Fruit fly (Drosophila melanogaster) whole organism, adult: Measurements from ENCODE around the gene CG18581.

Experiments used
- CG11617 ChIP-seq: fragments of 200-800 bp; sonication (Bioruptor generic); optimal IDR thresholded peaks from 2 replicates; lab custom pipeline; 2017; ENCODE audit warnings: mild to moderate bottlenecking, missing biosample characterization, missing genetic modification reagents, missing genetic modification characterization
- CG12768 ChIP-seq: fragments of 200-800 bp; sonication (Bioruptor generic); optimal IDR thresholded peaks from 2 replicates; lab custom pipeline; 2017; ENCODE audit warnings: missing biosample characterization, missing genetic modification characterization, mild to moderate bottlenecking, moderate library complexity, missing genetic modification reagents
- CG14711 ChIP-seq: fragments of 200-800 bp; sonication (Bioruptor generic); optimal IDR thresholded peaks from 2 replicates; lab custom pipeline; 2018; ENCODE audit warnings: missing biosample characterization, mild to moderate bottlenecking, missing genetic modification characterization, moderate library complexity
- CG1620 ChIP-seq: fragments of 200-800 bp; sonication (Bioruptor generic); optimal IDR thresholded peaks from 2 replicates; lab custom pipeline; 2016; ENCODE audit warnings: missing biosample characterization, missing genetic modification characterization
- CG33017 ChIP-seq: fragments of 200-800 bp; sonication (Bioruptor generic); optimal IDR thresholded peaks from 2 replicates; lab custom pipeline; 2018; ENCODE audit warnings: missing biosample characterization, mild to moderate bottlenecking, missing genetic modification characterization, moderate library complexity
- CG5204 ChIP-seq: fragments of 200-800 bp; sonication (Bioruptor generic); optimal IDR thresholded peaks from 2 replicates; lab custom pipeline; 2016; ENCODE audit warnings: missing biosample characterization, missing genetic modification characterization
- CG7045 ChIP-seq: fragments of 200-800 bp; sonication (Bioruptor generic); optimal IDR thresholded peaks from 2 replicates; lab custom pipeline; 2017; ENCODE audit warnings: missing biosample characterization, mild to moderate bottlenecking, missing genetic modification characterization
- CG7101 ChIP-seq: fragments of 200-800 bp; sonication (Bioruptor generic); optimal IDR thresholded peaks from 2 replicates; lab custom pipeline; 2018; ENCODE audit warnings: missing biosample characterization, mild to moderate bottlenecking, missing genetic modification characterization, moderate library complexity
- Clk ChIP-seq: fragments of 200-800 bp; sonication (Bioruptor generic); optimal IDR thresholded peaks from 2 replicates; lab custom pipeline; 2017; ENCODE audit warnings: missing biosample characterization, missing genetic modification characterization
- Crg-1 ChIP-seq: fragments of 200-800 bp; sonication (Bioruptor generic); optimal IDR thresholded peaks from 2 replicates; lab custom pipeline; 2016; ENCODE audit warnings: missing biosample characterization, missing genetic modification characterization
- Hr96 ChIP-seq: fragments of 200-800 bp; sonication (Bioruptor generic); optimal IDR thresholded peaks from 2 replicates; lab custom pipeline; 2016; ENCODE audit warnings: missing biosample characterization, missing genetic modification characterization
- Mnt ChIP-seq: fragments of 200-800 bp; sonication (Bioruptor generic); optimal IDR thresholded peaks from 2 replicates; lab custom pipeline; 2016; ENCODE audit warnings: missing biosample characterization, mild to moderate bottlenecking, missing genetic modification characterization
- bab1 ChIP-seq: fragments of 200-800 bp; sonication (Bioruptor generic); optimal IDR thresholded peaks from 3 replicates; lab custom pipeline; 2019; ENCODE audit warnings: missing biosample characterization, mild to moderate bottlenecking, missing genetic modification characterization, moderate library complexity
- cic ChIP-seq: fragments of 200-800 bp; sonication (Bioruptor generic); optimal IDR thresholded peaks from 2 replicates; lab custom pipeline; 2017; ENCODE audit warnings: missing biosample characterization, mild to moderate bottlenecking, missing genetic modification characterization, moderate library complexity
- cnc ChIP-seq, 2 experiments: fragments of >200 bp; optimal IDR thresholded peaks; 2 replicates each; lab custom pipeline; 2017
- kay ChIP-seq: fragments of 200-800 bp; sonication (Bioruptor generic); peaks from one replicate; lab custom pipeline; 2016; ENCODE audit warnings: missing biosample characterization, missing genetic modification characterization, borderline replicate concordance
- ovo ChIP-seq: fragments of 200-800 bp; sonication (Bioruptor generic); optimal IDR thresholded peaks from 2 replicates; lab custom pipeline; 2016; ENCODE audit warnings: missing biosample characterization, missing genetic modification characterization
- pad ChIP-seq: fragments of 200-800 bp; sonication (Bioruptor generic); optimal IDR thresholded peaks from 3 replicates; lab custom pipeline; 2017; ENCODE audit warnings: missing biosample characterization, missing genetic modification characterization, mild to moderate bottlenecking, moderate library complexity, missing genetic modification reagents
- tj ChIP-seq: fragments of 200-800 bp; sonication (Bioruptor generic); optimal IDR thresholded peaks from 3 replicates; lab custom pipeline; 2017; ENCODE audit warnings: missing biosample characterization, mild to moderate bottlenecking, missing genetic modification characterization, moderate library complexity
- toe ChIP-seq: fragments of 200-800 bp; sonication (Bioruptor generic); optimal IDR thresholded peaks from 2 replicates; lab custom pipeline; 2016; ENCODE audit warnings: missing biosample characterization, missing genetic modification characterization

Gene CG18581

DNA sequence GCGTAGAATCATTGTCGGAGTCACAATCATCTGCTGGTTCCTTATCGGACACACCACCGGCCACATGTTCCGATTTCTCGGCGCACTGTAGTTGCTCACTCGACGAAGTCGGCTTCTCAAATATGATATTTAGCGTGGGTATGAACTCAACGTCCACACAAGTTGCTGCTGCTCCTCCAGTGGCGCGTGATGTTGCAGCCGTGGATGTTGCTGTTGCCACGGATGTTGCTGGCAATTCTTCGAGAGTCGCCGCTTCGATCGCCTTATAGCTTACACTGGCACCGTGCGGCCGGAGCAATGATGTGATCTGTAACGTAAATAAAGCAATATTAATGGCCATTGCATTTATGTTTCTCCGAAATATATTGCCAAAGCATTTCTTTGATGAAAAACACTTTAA, 34.3 kb upstream of the CG18581 start:
- no peak for TF ChIP-seq toe
- no peak for TF ChIP-seq bab1 (GFP tag; lab: Kevin White, UChicago)
- no peak for TF ChIP-seq CG33017
- no peak for TF ChIP-seq CG14711 (tag; lab: Kevin White, UChicago)
- TF ChIP-seq Mnt (GFP tag; lab: Kevin White, UChicago): no peak
- TF ChIP-seq cnc (optimal IDR thresholded peaks at IDR 0.05; lab: Kevin White, UChicago): no peak
- no peak for TF ChIP-seq CG11617
- TF ChIP-seq Clk (GFP tag; lab: Kevin White, UChicago): no peak

DNA sequence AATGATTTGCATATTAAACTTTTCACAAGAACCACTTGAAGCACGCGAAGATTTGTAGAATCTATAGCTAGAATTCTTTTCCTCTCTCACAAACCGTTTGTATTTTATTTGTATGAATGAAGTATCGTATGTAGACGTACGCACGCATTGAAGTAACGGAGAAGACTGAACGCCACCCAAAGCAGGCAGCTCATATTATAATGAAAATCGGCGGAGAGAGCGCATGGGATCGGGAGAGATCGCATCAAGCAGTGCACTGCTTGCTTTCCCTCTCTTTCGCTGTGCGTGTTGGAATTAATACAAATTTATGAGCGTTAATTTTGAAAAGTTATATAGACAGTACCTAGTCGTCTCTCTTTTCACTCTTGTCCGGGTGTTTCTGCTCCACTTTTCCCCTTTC, 29.3 kb upstream of the CG18581 start:
- TF ChIP-seq CG7101 (tag; lab: Kevin White, UChicago): no peak
- TF ChIP-seq cic (GFP tag; lab: Kevin White, UChicago): peak; percentile 26

DNA sequence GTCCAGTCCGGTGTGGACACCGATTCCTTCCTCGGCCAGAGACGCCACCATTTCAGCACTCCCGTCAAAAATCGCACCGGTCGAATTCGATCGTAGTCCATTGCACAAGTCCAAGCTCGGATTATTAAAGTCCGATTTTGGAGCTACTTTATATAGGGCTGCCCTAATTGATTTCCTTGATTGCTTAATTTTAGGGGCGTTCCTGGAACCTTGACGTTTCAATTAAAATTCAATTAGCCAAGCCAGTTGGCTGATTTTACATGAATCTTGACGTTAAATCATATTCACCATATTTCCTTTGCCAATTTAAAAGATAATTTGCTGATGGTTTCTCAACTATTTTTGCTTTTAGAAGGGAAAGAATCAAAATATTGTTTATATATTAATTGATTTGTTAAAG, 28.3 kb upstream of the CG18581 start, which contains the start of gene Or71a:
Or71a (minus strand) TSS at position 101 of the 400 bp plus-strand sequence.
- TF ChIP-seq CG14711 (tag; lab: Kevin White, UChicago) (no peak), Crg-1 (GFP tag; lab: Kevin White, UChicago) (no peak), cic (GFP tag; lab: Kevin White, UChicago) (no peak), CG7101 (tag; lab: Kevin White, UChicago) (no peak), bab1 (GFP tag; lab: Kevin White, UChicago) (no peak), CG1620 (GFP tag; lab: Kevin White, UChicago) (no peak), pad (GFP tag; lab: Kevin White, UChicago) (no peak), CG7045 (no peak), CG33017 (no peak), Clk (GFP tag; lab: Kevin White, UChicago) (no peak), ovo (GFP tag; lab: Kevin White, UChicago) (no peak)

dm6 chr3L:15076380-15076779, 26.4 kb upstream of the CG18581 start:
- TF ChIP-seq Hr96 (GFP tag; lab: Kevin White, UChicago): no peak
- TF ChIP-seq toe: no peak
- TF ChIP-seq CG33017: no peak
- TF ChIP-seq CG1620 (GFP tag; lab: Kevin White, UChicago): no peak
- TF ChIP-seq CG7101 (tag; lab: Kevin White, UChicago): no peak
- TF ChIP-seq kay (GFP tag; lab: Kevin White, UChicago): no peak
- TF ChIP-seq cnc (optimal IDR thresholded peaks at IDR 0.05; lab: Kevin White, UChicago): no peak
- TF ChIP-seq Crg-1 (GFP tag; lab: Kevin White, UChicago): no peak
- TF ChIP-seq pad (GFP tag; lab: Kevin White, UChicago): no peak
- no peak for TF ChIP-seq CG7045
- no peak for TF ChIP-seq CG5204 (GFP tag; lab: Kevin White, UChicago)
- no peak for TF ChIP-seq ovo (GFP tag; lab: Kevin White, UChicago)
- no peak for TF ChIP-seq CG12768 (GFP tag; lab: Kevin White, UChicago)
- TF ChIP-seq cic (GFP tag; lab: Kevin White, UChicago): no peak
- TF ChIP-seq CG14711 (tag; lab: Kevin White, UChicago): no peak
- TF ChIP-seq Clk (GFP tag; lab: Kevin White, UChicago): no peak
- no peak for TF ChIP-seq bab1 (GFP tag; lab: Kevin White, UChicago)
- TF ChIP-seq tj (GFP tag; lab: Kevin White, UChicago): no peak

DNA sequence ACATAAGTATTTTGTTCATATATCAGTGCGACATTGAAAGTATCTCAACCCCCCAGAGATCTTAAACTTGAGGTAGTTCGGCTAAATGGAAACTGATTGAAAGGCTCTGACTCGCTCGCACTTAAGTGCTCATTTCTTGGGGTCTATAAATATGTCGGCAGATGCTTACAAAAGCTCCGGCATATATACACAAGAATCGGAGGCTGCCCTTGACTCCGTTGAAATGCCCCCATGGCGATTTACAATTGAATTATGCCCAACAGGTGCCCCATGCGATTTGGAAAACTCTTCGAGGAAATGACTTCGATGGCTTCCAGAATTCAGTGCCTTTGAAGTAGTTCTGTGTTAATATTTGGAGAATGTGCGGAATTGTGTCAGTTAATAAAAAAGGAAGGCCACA, 23.7 kb upstream of the CG18581 start:
- TF ChIP-seq CG7045 (no peak), CG12768 (GFP tag; lab: Kevin White, UChicago) (no peak), bab1 (GFP tag; lab: Kevin White, UChicago) (no peak), cnc (optimal IDR thresholded peaks at IDR 0.05; lab: Kevin White, UChicago) (no peak), cic (GFP tag; lab: Kevin White, UChicago) (no peak), Crg-1 (GFP tag; lab: Kevin White, UChicago) (no peak), ovo (GFP tag; lab: Kevin White, UChicago) (no peak), CG33017 (no peak), tj (GFP tag; lab: Kevin White, UChicago) (no peak), CG1620 (GFP tag; lab: Kevin White, UChicago) (no peak), Hr96 (GFP tag; lab: Kevin White, UChicago) (no peak), toe (no peak), CG14711 (tag; lab: Kevin White, UChicago) (no peak)

DNA sequence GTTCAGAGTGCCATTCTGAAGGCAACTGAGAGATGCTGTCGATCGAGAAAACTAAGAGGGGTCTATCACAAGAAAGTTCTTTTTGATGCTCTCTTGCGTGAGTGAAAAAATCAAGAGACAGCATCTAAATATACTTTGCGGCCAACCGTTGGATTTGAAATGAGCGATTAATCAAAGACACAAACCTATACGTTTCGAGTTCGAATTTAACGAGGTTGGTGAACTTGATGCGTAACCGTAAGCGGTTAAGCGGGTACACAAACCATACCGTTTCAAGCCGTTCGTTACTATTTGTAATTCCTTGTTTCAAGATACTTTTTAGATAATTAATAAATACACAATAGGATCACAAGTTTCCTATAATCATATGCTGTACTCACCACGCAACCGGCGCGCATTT, 22.1 kb upstream of the CG18581 start:
- TF ChIP-seq bab1 (GFP tag; lab: Kevin White, UChicago) (no peak), CG1620 (GFP tag; lab: Kevin White, UChicago) (no peak), tj (GFP tag; lab: Kevin White, UChicago) (no peak), ovo (GFP tag; lab: Kevin White, UChicago) (no peak), Hr96 (GFP tag; lab: Kevin White, UChicago) (no peak), CG14711 (tag; lab: Kevin White, UChicago) (no peak), toe (no peak), CG7101 (tag; lab: Kevin White, UChicago) (no peak), Clk (GFP tag; lab: Kevin White, UChicago) (no peak)

dm6 chr3L:15064877-15065276, 14.9 kb upstream of the CG18581 start, which contains the start of gene Sytbeta:
Gene Sytbeta, minus strand, starts transcription at chr3L:15064977.
- TF ChIP-seq Crg-1 (GFP tag; lab: Kevin White, UChicago) (no peak), CG1620 (GFP tag; lab: Kevin White, UChicago) (no peak), tj (GFP tag; lab: Kevin White, UChicago) (no peak), CG14711 (tag; lab: Kevin White, UChicago) (no peak), bab1 (GFP tag; lab: Kevin White, UChicago) (no peak), toe (no peak), cic (GFP tag; lab: Kevin White, UChicago) (no peak), kay (GFP tag; lab: Kevin White, UChicago) (no peak), ovo (GFP tag; lab: Kevin White, UChicago) (no peak)
